Worm (Caenorhabditis elegans) whole organism, L3 larva: ENCODE measurements around the gene lnkn-1.

Experiments used
- R02D3.7 ChIP-seq: fragments of 150-350 bp; optimal IDR thresholded peaks from 2 replicates; lab custom pipeline; 2014; ENCODE audit warnings: missing biosample characterization, missing genetic modification characterization
- ZK546.5 ChIP-seq: sonication (generic microtip); optimal IDR thresholded peaks from 2 replicates; lab custom pipeline; 2017; ENCODE audit warnings: missing biosample characterization, missing genetic modification characterization
- aly-2 ChIP-seq: fragments of 150-350 bp; optimal IDR thresholded peaks from 2 replicates; lab custom pipeline; 2014; ENCODE audit warnings: missing biosample characterization, missing genetic modification characterization
- egl-27 ChIP-seq: sonication (generic microtip); optimal IDR thresholded peaks from 4 replicates; lab custom pipeline; 2017; ENCODE audit warnings: missing biosample characterization, missing genetic modification reagents, missing genetic modification characterization
- elt-1 ChIP-seq: fragments of 150-350 bp; optimal IDR thresholded peaks from 2 replicates; lab custom pipeline; 2014; ENCODE audit warnings: missing biosample characterization, missing genetic modification characterization
- elt-3 ChIP-seq, 3 experiments: fragments of 150-350 bp in 1 of 3; sonication (generic microtip) in 2 of 3; optimal IDR thresholded peaks; 2 replicates in 2 of 3; 4 replicates in 1 of 3; lab custom pipeline; 2014 to 2017; ENCODE audit warnings: missing biosample characterization in 3 of 3, missing genetic modification characterization in 3 of 3
- mml-1 ChIP-seq: fragments of 150-350 bp; sonication (generic microtip); optimal IDR thresholded peaks from 3 replicates; lab custom pipeline; 2014; ENCODE audit warnings: missing biosample characterization, missing genetic modification characterization
- nhr-12 ChIP-seq: fragments of 150-350 bp; optimal IDR thresholded peaks from 2 replicates; lab custom pipeline; 2014; ENCODE audit warnings: missing biosample characterization, missing genetic modification characterization
- nhr-67 ChIP-seq: fragments of 150-350 bp; optimal IDR thresholded peaks from 2 replicates; lab custom pipeline; 2014; ENCODE audit warnings: missing biosample characterization, missing genetic modification characterization
- nhr-77 ChIP-seq: fragments of 150-350 bp; optimal IDR thresholded peaks from 2 replicates; lab custom pipeline; 2014; ENCODE audit warnings: missing biosample characterization, missing genetic modification characterization
- pqm-1 ChIP-seq: fragments of 150-350 bp; optimal IDR thresholded peaks from 2 replicates; lab custom pipeline; 2017; ENCODE audit warnings: missing biosample characterization, missing genetic modification characterization, inconsistent platforms
- unc-39 ChIP-seq: sonication (generic microtip); optimal IDR thresholded peaks from 4 replicates; lab custom pipeline; 2017; ENCODE audit warnings: missing biosample characterization, missing genetic modification characterization
- unc-62 ChIP-seq: fragments of 150-350 bp; sonication (generic microtip); optimal IDR thresholded peaks from 4 replicates; lab custom pipeline; 2014; ENCODE audit warnings: missing biosample characterization, missing genetic modification reagents, missing genetic modification characterization

- TF ChIP-seq nhr-12 = no peak
- TF ChIP-seq pqm-1 (tag; lab: Kevin White, UChicago) = no peak
- TF ChIP-seq elt-1 = no peak
- no peak for TF ChIP-seq nhr-67
- no peak for TF ChIP-seq mml-1
- no peak for TF ChIP-seq unc-39 (tag; lab: Kevin White, UChicago)
- no peak for TF ChIP-seq R02D3.7 (tag; lab: Kevin White, UChicago)
- TF ChIP-seq aly-2 (tag; lab: Kevin White, UChicago) = no peak
- TF ChIP-seq elt-3 (tag; optimal IDR thresholded peaks at IDR 0.05; lab: Kevin White, UChicago) = no peak
- TF ChIP-seq nhr-77 (tag; lab: Kevin White, UChicago) = no peak
- no peak for TF ChIP-seq unc-62
- no peak for TF ChIP-seq ZK546.5 (tag; lab: Kevin White, UChicago)
- TF ChIP-seq egl-27 = no peak
These were observed at the start of gene lnkn-1 for ce11 chrIII:8889931-8890330.
